Worm (Caenorhabditis elegans) whole organism, L4 larva: ENCODE results near the gene clec-160.

Experiments used
- F10B5.3 ChIP-seq: sonication (generic microtip); optimal IDR thresholded peaks from 2 replicates; lab custom pipeline; 2016; ENCODE audit warnings: mild to moderate bottlenecking, missing genetic modification characterization, missing compliant biosample characterization
- R02D3.7 ChIP-seq: fragments of 150-350 bp; sonication (generic microtip); optimal IDR thresholded peaks from 3 replicates; lab custom pipeline; 2014; ENCODE audit warnings: missing biosample characterization, missing genetic modification characterization
- ZK546.5 ChIP-seq, 2 experiments: sonication (generic microtip); optimal IDR thresholded peaks; 2 replicates each; lab custom pipeline; 2017; ENCODE audit warnings: missing biosample characterization in 2 of 2, missing genetic modification characterization in 2 of 2
- ceh-82 ChIP-seq: sonication (generic microtip); optimal IDR thresholded peaks from 2 replicates; lab custom pipeline; 2017; ENCODE audit warnings: missing biosample characterization, missing genetic modification characterization
- daf-16 ChIP-seq, 3 experiments: sonication (generic microtip); optimal IDR thresholded peaks; 2 replicates each; lab custom pipeline; 2016 to 2017; ENCODE audit warnings: missing genetic modification characterization in 3 of 3, missing genetic modification reagents in 3 of 3, mild to moderate bottlenecking in 2 of 3, missing compliant biosample characterization in 2 of 3, missing biosample characterization in 1 of 3, moderate library complexity in 1 of 3
- lin-15B ChIP-seq: fragments of 150-350 bp; sonication (generic microtip); optimal IDR thresholded peaks from 3 replicates; lab custom pipeline; 2014; ENCODE audit warnings: missing biosample characterization, missing genetic modification characterization
- lir-3 ChIP-seq: sonication (generic microtip); optimal IDR thresholded peaks from 2 replicates; lab custom pipeline; 2016; ENCODE audit warnings: mild to moderate bottlenecking, missing genetic modification characterization, missing compliant biosample characterization
- mes-2 ChIP-seq: sonication (generic microtip); optimal IDR thresholded peaks from 2 replicates; lab custom pipeline; 2016; ENCODE audit warnings: missing genotype, mild to moderate bottlenecking, missing genetic modification characterization, missing compliant biosample characterization; ENCODE audit not compliant: poor library complexity, severe bottlenecking
- nhr-42 ChIP-seq: fragments of 200-800 bp; sonication (Bioruptor generic); IDR thresholded peaks from 2 replicates; pipeline ENCODE4 v1.3.6; 2022; ENCODE audit warnings: missing genetic modification characterization, missing compliant biosample characterization
- snpc-4 ChIP-seq: fragments of 150-350 bp; optimal IDR thresholded peaks from 2 replicates; lab custom pipeline; 2014; ENCODE audit warnings: missing biosample characterization, missing genetic modification characterization
- unc-39 ChIP-seq: sonication (generic microtip); optimal IDR thresholded peaks from 2 replicates; lab custom pipeline; 2017; ENCODE audit warnings: missing biosample characterization, missing genetic modification characterization

ce11 chrIII:8319100-8319499 lies 43.3 kb upstream of the clec-160 start, which contains the start of gene F10E9.11:
- TF ChIP-seq F10B5.3 (tag; lab: Kevin White, UChicago) = no peak
- no peak for TF ChIP-seq R02D3.7 (tag; lab: Kevin White, UChicago)
- TF ChIP-seq nhr-42 (GFP tag; lab: Robert Waterston, UW) = no peak
- no peak for TF ChIP-seq snpc-4 (tag; lab: Kevin White, UChicago)
- no peak for TF ChIP-seq unc-39 (tag; lab: Kevin White, UChicago)
- TF ChIP-seq daf-16 (GFP tag; optimal IDR thresholded peaks at IDR 0.05; lab: Kevin White, UChicago) = no peak
- no peak for TF ChIP-seq daf-16 (tag; optimal IDR thresholded peaks at IDR 0.05; lab: Kevin White, UChicago)
- no peak for TF ChIP-seq ZK546.5 (tag; optimal IDR thresholded peaks at IDR 0.05; lab: Kevin White, UChicago)
- no peak for TF ChIP-seq lin-15B
- TF ChIP-seq lir-3 = no peak
- no peak for TF ChIP-seq ceh-82 (tag; lab: Kevin White, UChicago)
- TF ChIP-seq mes-2 (tag; lab: Kevin White, UChicago) = peak; percentile 98
